Worm (Caenorhabditis elegans) whole organism, L4 larva: Measurements from ENCODE around the gene Y45F10B.8.

Source experiments
- egl-27 ChIP-seq: sonication (generic microtip); optimal IDR thresholded peaks from 3 replicates; lab custom pipeline; 2017; ENCODE audit warnings: missing biosample characterization, missing genetic modification reagents, missing genetic modification characterization
- snpc-1.2 ChIP-seq: fragments of 200-800 bp; sonication (Bioruptor generic); IDR thresholded peaks from 2 replicates; pipeline ENCODE4 v1.3.6; 2022; ENCODE audit warnings: missing genetic modification reagents, missing genetic modification characterization, missing compliant biosample characterization

- TF ChIP-seq egl-27 (tag; lab: Kevin White, UChicago) = no peak
- TF ChIP-seq snpc-1.2 = no peak
These were observed 9.1 kb upstream of the Y45F10B.8 start, which contains the start of gene Y45F10B.12 for ce11 chrIV:13587175-13587574.
